Fruit fly (Drosophila melanogaster) whole organism, adult: ENCODE data around the gene TwdlF.

ENCODE experiments used
- CG14711 ChIP-seq: fragments of 200-800 bp; sonication (Bioruptor generic); optimal IDR thresholded peaks from 2 replicates; lab custom pipeline; 2018; ENCODE audit warnings: missing biosample characterization, mild to moderate bottlenecking, missing genetic modification characterization, moderate library complexity
- CG7045 ChIP-seq: fragments of 200-800 bp; sonication (Bioruptor generic); optimal IDR thresholded peaks from 2 replicates; lab custom pipeline; 2017; ENCODE audit warnings: missing biosample characterization, mild to moderate bottlenecking, missing genetic modification characterization
- cic ChIP-seq: fragments of 200-800 bp; sonication (Bioruptor generic); optimal IDR thresholded peaks from 2 replicates; lab custom pipeline; 2017; ENCODE audit warnings: missing biosample characterization, mild to moderate bottlenecking, missing genetic modification characterization, moderate library complexity

DNA sequence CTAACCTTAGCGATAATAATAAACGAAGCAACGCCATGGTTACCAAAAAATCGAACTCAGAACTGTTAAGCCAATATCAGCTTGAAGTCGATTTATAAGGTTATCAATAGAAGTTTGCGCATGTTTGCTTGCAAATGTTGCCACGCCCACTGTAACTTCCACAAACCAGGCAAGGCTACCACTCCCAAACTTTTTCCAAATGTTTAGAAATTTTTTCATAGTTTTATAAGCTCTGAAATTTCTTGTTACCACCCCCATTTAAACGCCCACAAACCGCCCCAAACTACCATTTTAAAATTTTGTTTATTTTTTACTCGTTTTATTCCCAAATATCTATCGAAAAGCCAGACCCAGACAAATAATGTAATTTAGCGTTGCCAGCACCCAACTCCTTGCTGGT is 31.0 kb downstream of the TwdlF start, which contains the start of gene flip:
- no peak for TF ChIP-seq CG14711 (tag; lab: Kevin White, UChicago)
- TF ChIP-seq cic, result no peak
- TF ChIP-seq CG7045 (GFP tag; lab: Kevin White, UChicago), result no peak
